Worm (Caenorhabditis elegans): ENCODE data around the gene K02C4.2.

- no peak for TF ChIP-seq nhr-6 (tag; optimal IDR thresholded peaks at IDR 0.05)
- no peak for TF ChIP-seq nhr-77 (tag; optimal IDR thresholded peaks at IDR 0.05)
- TF ChIP-seq nhr-11 (tag; optimal IDR thresholded peaks at IDR 0.05), result no peak
- no peak for TF ChIP-seq ceh-32 (tag; optimal IDR thresholded peaks at IDR 0.05; ENCODE audit: poor library complexity)
- no peak for TF ChIP-seq nhr-76 (tag; optimal IDR thresholded peaks at IDR 0.05)
- TF ChIP-seq lin-39 (tag; optimal IDR thresholded peaks at IDR 0.05), result no peak
- no peak for TF ChIP-seq unc-62 (GFP tag; optimal IDR thresholded peaks at IDR 0.05 in 1 of 2)
- no peak for TF ChIP-seq unc-62 (tag; optimal IDR thresholded peaks at IDR 0.05)
- no peak for TF ChIP-seq zag-1 (tag; optimal IDR thresholded peaks at IDR 0.05)
- TF ChIP-seq ama-1 (optimal IDR thresholded peaks at IDR 0.05), result no peak
- TF ChIP-seq ceh-28 (tag; optimal IDR thresholded peaks at IDR 0.05), result no peak
- TF ChIP-seq lin-13 (GFP tag; optimal IDR thresholded peaks at IDR 0.05), result no peak
Measured at ce11 chrII:8092537-8092936, 17.0 kb downstream of the K02C4.2 start, which contains the start of gene ltd-1.
